Worm (Caenorhabditis elegans): ENCODE measurements around the gene col-14.

- TF ChIP-seq ama-1 (optimal IDR thresholded peaks at IDR 0.05) (no peak), lsy-2 (tag; optimal IDR thresholded peaks at IDR 0.05) (no peak), snpc-4 (tag; optimal IDR thresholded peaks at IDR 0.05) (no peak), nhr-76 (tag; optimal IDR thresholded peaks at IDR 0.05) (no peak), ces-1 (GFP tag; optimal IDR thresholded peaks at IDR 0.05) (no peak), elt-3 (tag; optimal IDR thresholded peaks at IDR 0.05) (no peak), lir-3 (tag; optimal IDR thresholded peaks at IDR 0.05; ENCODE audit: poor library complexity) (no peak), ztf-11 (tag; optimal IDR thresholded peaks at IDR 0.05) (no peak), unc-86 (tag; optimal IDR thresholded peaks at IDR 0.05) (no peak), pqm-1 (tag; optimal IDR thresholded peaks at IDR 0.05) (no peak)
Observed at ce11 chrIV:7775725-7776124, 22.5 kb downstream of the col-14 start, which contains the start of gene swd-2.1.
